Fruit fly (Drosophila melanogaster) S2 (cell line): ENCODE measurements around the gene CG43251.

Experiments
- CG8478 ChIP-seq: fragments of >200 bp; optimal IDR thresholded peaks from 2 replicates; lab custom pipeline; 2018
- CTCF ChIP-seq, 2 experiments: fragments of >200 bp; optimal IDR thresholded peaks; 2 replicates each; lab custom pipeline; 2018

dm6 chr3L:20797379-20797778, 38.7 kb downstream of the CG43251 start:
- no peak for TF ChIP-seq CG8478 (lab: Kevin White, UChicago)
- no peak for TF ChIP-seq CTCF (optimal IDR thresholded peaks at IDR 0.05; lab: Kevin White, UChicago)
